Fruit fly (Drosophila melanogaster): ENCODE results near the gene CG14422.

Gene CG14422

DNA sequence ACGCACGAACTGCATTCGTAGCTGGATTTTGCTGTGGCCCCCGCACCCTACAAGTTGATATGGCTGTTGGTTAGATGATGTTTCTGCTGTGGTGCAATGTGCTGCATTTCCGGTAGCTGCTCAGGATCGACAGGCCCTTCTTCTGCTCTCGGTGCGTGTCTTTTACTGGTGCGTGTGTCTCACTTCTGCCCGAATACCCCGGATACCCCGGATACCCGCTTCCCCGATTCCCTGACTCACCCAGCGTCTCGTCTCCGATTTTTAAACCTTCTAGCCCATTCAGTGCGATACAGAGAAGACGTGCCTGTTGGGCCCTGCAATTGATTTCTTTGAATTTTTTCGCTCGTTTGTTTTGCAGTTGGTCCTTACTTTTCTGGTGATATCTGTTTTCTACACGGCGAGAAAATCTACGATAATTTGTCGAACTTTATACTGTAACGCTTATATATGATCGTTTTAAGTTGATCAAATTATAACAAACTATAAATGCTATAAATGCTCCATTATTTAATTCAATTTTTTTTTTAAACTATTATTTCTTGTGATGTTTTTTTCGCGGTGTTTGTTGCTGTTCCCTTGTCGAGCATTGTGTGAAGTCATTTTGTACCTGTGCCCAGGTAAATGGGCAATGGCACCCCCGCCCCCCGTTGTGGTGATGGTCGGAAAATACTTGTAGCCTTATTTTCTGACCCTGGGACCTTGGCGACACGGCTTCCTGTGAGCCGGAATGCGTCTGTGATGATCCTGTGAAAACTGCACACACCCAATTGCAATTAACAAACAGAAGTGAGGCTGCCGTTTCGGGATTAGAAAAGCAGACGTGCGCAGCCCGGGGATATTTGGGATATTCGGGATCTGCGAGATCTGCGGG is 42.0 kb downstream of the CG14422 start (continued):
- TF ChIP-seq CG17568 (GFP tag; optimal IDR thresholded peaks at IDR 0.05) (no peak), onecut (GFP tag; IDR thresholded peaks at IDR 0.05) (no peak), CG17328 (GFP tag; IDR thresholded peaks at IDR 0.05) (peak; percentile 64), kay (GFP tag; optimal IDR thresholded peaks at IDR 0.05) (no peak), Hr78 (GFP tag; optimal IDR thresholded peaks at IDR 0.05) (no peak), tna (GFP tag; IDR thresholded peaks at IDR 0.05; ENCODE audit: partially characterized antibody) (no peak), CG8478 (optimal IDR thresholded peaks at IDR 0.05) (no peak), tup (GFP tag; optimal IDR thresholded peaks at IDR 0.05) (no peak), klu (GFP tag; IDR thresholded peaks at IDR 0.05) (no peak), sna (GFP tag; IDR thresholded peaks at IDR 0.05; ENCODE audit: partially characterized antibody) (no peak), Dfd (GFP tag; optimal IDR thresholded peaks at IDR 0.05) (no peak), Xbp1 (GFP tag; optimal IDR thresholded peaks at IDR 0.05) (peak; percentile 14), danr (GFP tag; IDR thresholded peaks at IDR 0.05) (no peak), CG8281 (tag; optimal IDR thresholded peaks at IDR 0.05) (no peak), tap (tag; optimal IDR thresholded peaks at IDR 0.05) (no peak), CG12155 (GFP tag; optimal IDR thresholded peaks at IDR 0.05) (peak; percentile 20), bsh (GFP tag; optimal IDR thresholded peaks at IDR 0.05) (peak in 1 of 2 experiments; percentile 45), pb (GFP tag; optimal IDR thresholded peaks at IDR 0.05) (no peak), Camta (GFP tag; optimal IDR thresholded peaks at IDR 0.05) (peak; percentile 37), CG32532 (GFP tag; IDR thresholded peaks at IDR 0.05) (no peak), exex (tag; optimal IDR thresholded peaks at IDR 0.05) (no peak), Usf (GFP tag; optimal IDR thresholded peaks at IDR 0.05) (peak; percentile 56), YL-1 (GFP tag; optimal IDR thresholded peaks at IDR 0.05) (no peak), kah (GFP tag; optimal IDR thresholded peaks at IDR 0.05) (no peak), gsb-n (tag; optimal IDR thresholded peaks at IDR 0.05) (peak; percentile 61), MESR4 (GFP tag; optimal IDR thresholded peaks at IDR 0.05) (no peak), HLH3B (GFP tag; IDR thresholded peaks at IDR 0.05) (no peak), CG7987 (GFP tag; optimal IDR thresholded peaks at IDR 0.05) (no peak), CG11456 (GFP tag; IDR thresholded peaks at IDR 0.05) (no peak), chinmo (GFP tag; IDR thresholded peaks at IDR 0.05; ENCODE audit: partially characterized antibody) (no peak), ci (GFP tag; IDR thresholded peaks at IDR 0.05) (peak; percentile 7; the same call in 1 of the 3 replicates), Vsx1 (GFP tag; optimal IDR thresholded peaks at IDR 0.05) (no peak), CG6765 (GFP tag; optimal IDR thresholded peaks at IDR 0.05) (no peak), repo (GFP tag; optimal IDR thresholded peaks at IDR 0.05) (no peak), CG13287 (GFP tag; IDR thresholded peaks at IDR 0.05; ENCODE audit: partially characterized antibody) (no peak), Oli (tag; optimal IDR thresholded peaks at IDR 0.05) (peak; percentile 18), CG6272 (GFP tag; IDR thresholded peaks at IDR 0.05) (no peak), ttk (GFP tag; IDR thresholded peaks at IDR 0.05) (no peak), nom (GFP tag; optimal IDR thresholded peaks at IDR 0.05) (peak; percentile 70), dan (GFP tag; IDR thresholded peaks at IDR 0.05) (no peak), salm (tag; optimal IDR thresholded peaks at IDR 0.05) (no peak), CG13624 (GFP tag; optimal IDR thresholded peaks at IDR 0.05) (no peak), Lpt (GFP tag; optimal IDR thresholded peaks at IDR 0.05) (no peak), tgo (GFP tag; IDR thresholded peaks at IDR 0.05) (no peak), stwl (tag; optimal IDR thresholded peaks at IDR 0.05) (peak; percentile 48), pho (GFP tag; optimal IDR thresholded peaks at IDR 0.05) (no peak), fd64A (GFP tag; optimal IDR thresholded peaks at IDR 0.05) (no peak), trh (GFP tag; optimal IDR thresholded peaks at IDR 0.05) (peak; percentile 12), CG15601 (tag; optimal IDR thresholded peaks at IDR 0.05) (peak; percentile 19)

Data from whole organism, embryonic.